Fruit fly (Drosophila melanogaster) whole organism, embryonic: ENCODE results near the gene tth.
A peak's percentile ranks its signal among the peaks of the same experiment; 100 is the strongest.

Source experiments
- Bgb ChIP-seq: fragments of 200-800 bp; sonication (Bioruptor generic); IDR thresholded peaks from 2 replicates; pipeline ENCODE4 v1.3.6; 2022; ENCODE audit warnings: missing biosample characterization, missing genetic modification characterization; ENCODE audit not compliant: partially characterized antibody
- CG11247 ChIP-seq: fragments of 200-800 bp; sonication (Bioruptor generic); IDR thresholded peaks from 2 replicates; pipeline ENCODE4 v1.3.6; 2022; ENCODE audit warnings: missing biosample characterization, missing genetic modification characterization
- CG11723 ChIP-seq: fragments of 200-800 bp; sonication (Bioruptor generic); optimal IDR thresholded peaks from 2 replicates; lab custom pipeline; 2017; ENCODE audit warnings: missing biosample characterization, mild to moderate bottlenecking, missing genetic modification characterization
- CG12155 ChIP-seq: fragments of 200-800 bp; sonication (Bioruptor generic); optimal IDR thresholded peaks from 3 replicates; lab custom pipeline; 2016; ENCODE audit warnings: missing biosample characterization, missing genetic modification characterization
- CG12659 ChIP-seq: fragments of 200-800 bp; sonication (Bioruptor generic); optimal IDR thresholded peaks from 3 replicates; lab custom pipeline; 2017; ENCODE audit warnings: mild to moderate bottlenecking, missing biosample characterization, missing genetic modification reagents, missing genetic modification characterization
- CG13287 ChIP-seq: fragments of 200-800 bp; sonication (Bioruptor generic); IDR thresholded peaks from 2 replicates; pipeline ENCODE4 v1.3.6; 2022; ENCODE audit warnings: missing biosample characterization, missing genetic modification characterization; ENCODE audit not compliant: partially characterized antibody
- CG13624 ChIP-seq: fragments of 200-800 bp; sonication (Bioruptor generic); optimal IDR thresholded peaks from 2 replicates; lab custom pipeline; 2016; ENCODE audit warnings: missing biosample characterization, missing genetic modification characterization
- CG14860 ChIP-seq: fragments of 200-800 bp; sonication (Bioruptor generic); IDR thresholded peaks from 3 replicates; pipeline ENCODE4 v1.3.6; 2022; ENCODE audit warnings: missing biosample characterization, missing genetic modification characterization; ENCODE audit not compliant: partially characterized antibody
- CG1603 ChIP-seq: fragments of 200-800 bp; sonication (Bioruptor generic); optimal IDR thresholded peaks from 2 replicates; lab custom pipeline; 2019; ENCODE audit warnings: missing biosample characterization, mild to moderate bottlenecking, missing genetic modification characterization, moderate library complexity
- CG16813 ChIP-seq: fragments of 200-800 bp; sonication (Bioruptor generic); IDR thresholded peaks from 3 replicates; pipeline ENCODE4 v1.3.6; 2022; ENCODE audit warnings: missing biosample characterization, missing genetic modification characterization; ENCODE audit not compliant: partially characterized antibody
- CG16815 ChIP-seq: fragments of 200-800 bp; sonication (Bioruptor generic); optimal IDR thresholded peaks from 3 replicates; lab custom pipeline; 2017; ENCODE audit warnings: missing biosample characterization, mild to moderate bottlenecking, missing genetic modification characterization
- CG17186 ChIP-seq: fragments of 200-800 bp; sonication (Bioruptor generic); optimal IDR thresholded peaks from 3 replicates; lab custom pipeline; 2017; ENCODE audit warnings: missing biosample characterization, missing genetic modification reagents, missing genetic modification characterization
- CG17829 ChIP-seq: fragments of 200-800 bp; optimal IDR thresholded peaks from 2 replicates; lab custom pipeline; 2019; ENCODE audit warnings: missing biosample characterization, mild to moderate bottlenecking, missing genetic modification characterization, moderate library complexity
- CG18619 ChIP-seq: fragments of 200-800 bp; sonication (Bioruptor generic); optimal IDR thresholded peaks from 3 replicates; lab custom pipeline; 2017; ENCODE audit warnings: missing biosample characterization, mild to moderate bottlenecking, missing genetic modification characterization
- CG2116 ChIP-seq: fragments of 200-800 bp; sonication (Bioruptor generic); optimal IDR thresholded peaks from 3 replicates; lab custom pipeline; 2018; ENCODE audit warnings: missing biosample characterization, mild to moderate bottlenecking, missing genetic modification characterization
- CG2712 ChIP-seq: fragments of 200-800 bp; optimal IDR thresholded peaks from 3 replicates; lab custom pipeline; 2019; ENCODE audit warnings: missing biosample characterization, mild to moderate bottlenecking, missing genetic modification characterization, moderate library complexity
- CG34224 ChIP-seq: fragments of 200-800 bp; sonication (Bioruptor generic); IDR thresholded peaks from 3 replicates; pipeline ENCODE4 v1.3.6; 2022; ENCODE audit warnings: missing biosample characterization, missing genetic modification characterization; ENCODE audit not compliant: partially characterized antibody
- CG3847 ChIP-seq: fragments of 200-800 bp; sonication (Bioruptor generic); IDR thresholded peaks from 2 replicates; pipeline ENCODE4 v1.3.6; 2022; ENCODE audit warnings: missing biosample characterization, missing genetic modification characterization
- CG9797 ChIP-seq: fragments of 200-800 bp; sonication (Bioruptor generic); optimal IDR thresholded peaks from 3 replicates; lab custom pipeline; 2018; ENCODE audit warnings: missing biosample characterization, mild to moderate bottlenecking, missing genetic modification characterization
- Dll ChIP-seq: fragments of 200-800 bp; sonication (Bioruptor generic); IDR thresholded peaks from 4 replicates; pipeline ENCODE4 v1.3.6; 2022; ENCODE audit warnings: missing biosample characterization, missing genetic modification characterization; ENCODE audit not compliant: partially characterized antibody
- Doc3 ChIP-seq: fragments of 200-800 bp; sonication (Bioruptor generic); IDR thresholded peaks from 3 replicates; pipeline ENCODE4 v1.3.6; 2022; ENCODE audit warnings: missing biosample characterization, missing genetic modification characterization; ENCODE audit not compliant: partially characterized antibody
- Dref ChIP-seq: fragments of 200-800 bp; sonication (Bioruptor generic); IDR thresholded peaks from 2 replicates; pipeline ENCODE4 v1.3.6; 2022; ENCODE audit warnings: missing biosample characterization, missing genetic modification characterization
- E2f2 ChIP-seq: fragments of 200-800 bp; sonication (Bioruptor generic); IDR thresholded peaks from 2 replicates; pipeline ENCODE4 v1.3.6; 2022; ENCODE audit warnings: missing biosample characterization, missing genetic modification characterization
- Ets97D ChIP-seq: fragments of 200-800 bp; sonication (Bioruptor generic); optimal IDR thresholded peaks from 3 replicates; lab custom pipeline; 2016; ENCODE audit warnings: missing biosample characterization, missing genetic modification characterization
- Fer3 ChIP-seq: fragments of 200-800 bp; sonication (Bioruptor generic); optimal IDR thresholded peaks from 2 replicates; lab custom pipeline; 2018; ENCODE audit warnings: missing biosample characterization, mild to moderate bottlenecking, missing genetic modification characterization, moderate library complexity
- HLH4C ChIP-seq: fragments of 200-800 bp; sonication (Bioruptor generic); IDR thresholded peaks from 3 replicates; pipeline ENCODE4 v1.3.6; 2022; ENCODE audit warnings: missing biosample characterization, missing genetic modification characterization; ENCODE audit not compliant: partially characterized antibody
- HmgD ChIP-seq: fragments of 200-800 bp; sonication (Bioruptor generic); optimal IDR thresholded peaks from 3 replicates; lab custom pipeline; 2016; ENCODE audit warnings: missing biosample characterization, missing genetic modification characterization
- HmgZ ChIP-seq: fragments of 200-800 bp; sonication (Bioruptor generic); optimal IDR thresholded peaks from 2 replicates; lab custom pipeline; 2018; ENCODE audit warnings: missing biosample characterization, mild to moderate bottlenecking, missing genetic modification characterization
- Hr78 ChIP-seq, 2 experiments: fragments of 200-800 bp in 1 of 2; fragments of >200 bp in 1 of 2; sonication (Bioruptor generic) in 1 of 2; optimal IDR thresholded peaks; 2 replicates each; lab custom pipeline; 2017 to 2019; ENCODE audit warnings: missing biosample characterization in 2 of 2, missing genetic modification characterization in 2 of 2, mild to moderate bottlenecking in 1 of 2, moderate library complexity in 1 of 2
- Kr ChIP-seq: fragments of 200-800 bp; sonication (Bioruptor generic); optimal IDR thresholded peaks from 2 replicates; lab custom pipeline; 2017; ENCODE audit warnings: missing biosample characterization, mild to moderate bottlenecking, missing genetic modification characterization
- MBD-R2 ChIP-seq: fragments of 200-800 bp; sonication (Bioruptor generic); IDR thresholded peaks from 2 replicates; pipeline ENCODE4 v1.3.6; 2022; ENCODE audit warnings: missing biosample characterization, missing genetic modification characterization
- MESR4 ChIP-seq: fragments of 200-800 bp; sonication (Bioruptor generic); optimal IDR thresholded peaks from 2 replicates; lab custom pipeline; 2018; ENCODE audit warnings: missing biosample characterization, mild to moderate bottlenecking, missing genetic modification characterization, moderate library complexity
- Med ChIP-seq: fragments of 200-800 bp; sonication (Bioruptor generic); peaks from one replicate; lab custom pipeline; 2016; ENCODE audit warnings: missing biosample characterization, missing genetic modification characterization, mild to moderate bottlenecking, inconsistent platforms, moderate library complexity
- Opbp ChIP-seq: fragments of 200-800 bp; sonication (Bioruptor generic); IDR thresholded peaks from 3 replicates; pipeline ENCODE4 v1.3.6; 2022; ENCODE audit warnings: missing biosample characterization, missing genetic modification characterization; ENCODE audit not compliant: partially characterized antibody
- Sin3A ChIP-seq: fragments of >200 bp; optimal IDR thresholded peaks from 2 replicates; lab custom pipeline; 2018
- Spps ChIP-seq: fragments of 200-800 bp; sonication (Bioruptor generic); optimal IDR thresholded peaks from 2 replicates; lab custom pipeline; 2018; ENCODE audit warnings: missing biosample characterization, mild to moderate bottlenecking, missing genetic modification characterization
- YL-1 ChIP-seq: fragments of 200-800 bp; sonication (Bioruptor generic); optimal IDR thresholded peaks from 3 replicates; lab custom pipeline; 2017; ENCODE audit warnings: missing biosample characterization, mild to moderate bottlenecking, missing genetic modification characterization
- gfzf ChIP-seq: fragments of 200-800 bp; sonication (Bioruptor generic); optimal IDR thresholded peaks from 2 replicates; lab custom pipeline; 2016; ENCODE audit warnings: missing biosample characterization, mild to moderate bottlenecking, missing genetic modification characterization, moderate library complexity
- knrl ChIP-seq: fragments of 200-800 bp; sonication (Bioruptor generic); IDR thresholded peaks from 3 replicates; pipeline ENCODE4 v1.3.6; 2022; ENCODE audit warnings: missing biosample characterization, missing genetic modification characterization; ENCODE audit not compliant: partially characterized antibody
- lilli ChIP-seq: fragments of 200-800 bp; sonication (Bioruptor generic); optimal IDR thresholded peaks from 3 replicates; lab custom pipeline; 2016; ENCODE audit warnings: missing biosample characterization, missing genetic modification characterization
- mld ChIP-seq: fragments of 200-800 bp; sonication (Bioruptor generic); IDR thresholded peaks from 3 replicates; pipeline ENCODE4 v1.3.6; 2022; ENCODE audit warnings: missing biosample characterization, missing genetic modification characterization; ENCODE audit not compliant: partially characterized antibody
- nmo ChIP-seq: fragments of 200-800 bp; sonication (Bioruptor generic); optimal IDR thresholded peaks from 2 replicates; lab custom pipeline; 2018; ENCODE audit warnings: missing biosample characterization, mild to moderate bottlenecking, missing genetic modification characterization, moderate library complexity
- pzg ChIP-seq: fragments of 200-800 bp; sonication (Bioruptor generic); optimal IDR thresholded peaks from 3 replicates; lab custom pipeline; 2018; ENCODE audit warnings: missing biosample characterization, mild to moderate bottlenecking, missing genetic modification characterization, moderate library complexity
- sens ChIP-seq: fragments of 200-800 bp; sonication (Bioruptor generic); peaks from one replicate; lab custom pipeline; 2016; ENCODE audit warnings: missing biosample characterization, missing genetic modification characterization
- trem ChIP-seq: fragments of 200-800 bp; optimal IDR thresholded peaks from 3 replicates; lab custom pipeline; 2019; ENCODE audit warnings: missing biosample characterization, mild to moderate bottlenecking, missing genetic modification characterization, moderate library complexity
- vnd ChIP-seq: fragments of 200-800 bp; sonication (Bioruptor generic); IDR thresholded peaks from 3 replicates; pipeline ENCODE4 v1.3.6; 2022; ENCODE audit warnings: missing biosample characterization, missing genetic modification characterization; ENCODE audit not compliant: partially characterized antibody
- vvl ChIP-seq: fragments of 200-800 bp; sonication (Bioruptor generic); IDR thresholded peaks from 2 replicates; pipeline ENCODE4 v1.3.6; 2022; ENCODE audit warnings: missing biosample characterization, missing genetic modification characterization
- zen2 ChIP-seq: fragments of 200-800 bp; sonication (Bioruptor generic); IDR thresholded peaks from 3 replicates; pipeline ENCODE4 v1.3.6; 2022; ENCODE audit warnings: missing biosample characterization, missing genetic modification characterization; ENCODE audit not compliant: partially characterized antibody

The tth gene

dm6 chrX:13611884-13612283 is 4.5 kb downstream of the tth start, which contains the start of the genes Ndc80 and BthD (continued):
- peak; percentile 54; the same call in 1 of the 3 replicates for TF ChIP-seq vnd (GFP tag; lab: Robert Waterston, UW)
- peak; percentile 61; the same call in 2 of the 3 replicates for TF ChIP-seq CG16813
- 0 out of 2 replicates have a peak, but pooled peaks have one; percentile 13 for TF ChIP-seq vvl (GFP tag; lab: Robert Waterston, UW)
- no peak for TF ChIP-seq CG11723 (GFP tag; lab: Kevin White, UChicago)
- TF ChIP-seq CG11247 (GFP tag; lab: Robert Waterston, UW): no peak
- TF ChIP-seq E2f2 (GFP tag; lab: Robert Waterston, UW): peak; percentile 97
- 0 out of 3 replicates have a peak, but pooled peaks have one; percentile 47 for TF ChIP-seq mld (GFP tag; lab: Robert Waterston, UW)
- TF ChIP-seq Doc3 (GFP tag; lab: Robert Waterston, UW): 0 out of 3 replicates have a peak, but pooled peaks have one; percentile 20
- no peak for TF ChIP-seq CG17829 (tag; lab: Kevin White, UChicago)
- peak; percentile 55; the same call in 2 of the 3 replicates for TF ChIP-seq HLH4C (GFP tag; lab: Robert Waterston, UW)
- TF ChIP-seq CG9797 (GFP tag; lab: Kevin White, UChicago): peak; percentile 23
- peak; percentile 26 for TF ChIP-seq MESR4
- peak; percentile 87 for TF ChIP-seq CG2116
- TF ChIP-seq trem: peak; percentile 30
- no peak for TF ChIP-seq Fer3 (tag; lab: Kevin White, UChicago)
- peak; percentile 56 for TF ChIP-seq knrl
- no peak for TF ChIP-seq CG16815 (GFP tag; lab: Kevin White, UChicago)
- TF ChIP-seq MBD-R2 (GFP tag; lab: Robert Waterston, UW): peak; percentile 77
- TF ChIP-seq Med (GFP tag; lab: Kevin White, UChicago): peak; percentile 79
- no peak for TF ChIP-seq CG12155 (GFP tag; lab: Kevin White, UChicago)
- TF ChIP-seq pzg (GFP tag; lab: Kevin White, UChicago): peak; percentile 85
- no peak for TF ChIP-seq CG18619
- TF ChIP-seq YL-1: peak; percentile 43
- no peak for TF ChIP-seq CG2712 (tag; lab: Kevin White, UChicago)
- peak; percentile 93 for TF ChIP-seq Dref
- TF ChIP-seq HmgD: peak; percentile 10
- no peak for TF ChIP-seq Kr (GFP tag; lab: Kevin White, UChicago)
- no peak for TF ChIP-seq Spps (tag; lab: Kevin White, UChicago)
- peak; percentile 72 for TF ChIP-seq Bgb (GFP tag; lab: Robert Waterston, UW)
- TF ChIP-seq Hr78 (GFP tag; optimal IDR thresholded peaks at IDR 0.05; lab: Kevin White, UChicago): no peak
- peak; percentile 24 for TF ChIP-seq HmgZ (tag; lab: Kevin White, UChicago)
- peak; percentile 70 for TF ChIP-seq CG34224 (GFP tag; lab: Robert Waterston, UW)
- peak; percentile 63; the same call in 3 of the 4 replicates for TF ChIP-seq Dll
- TF ChIP-seq sens: peak; percentile 73
- peak; percentile 59; the same call in 1 of the 3 replicates for TF ChIP-seq Opbp (GFP tag; lab: Robert Waterston, UW)
- peak; percentile 75 for TF ChIP-seq CG13287 (GFP tag; lab: Robert Waterston, UW)
- peak; percentile 12 for TF ChIP-seq CG12659 (GFP tag; lab: Kevin White, UChicago)
- TF ChIP-seq lilli (GFP tag; lab: Kevin White, UChicago): no peak
- peak; percentile 14 for TF ChIP-seq nmo (GFP tag; lab: Kevin White, UChicago)
- TF ChIP-seq gfzf: peak; percentile 39
- peak; percentile 51 for TF ChIP-seq CG17186
- TF ChIP-seq Sin3A (lab: Kevin White, UChicago): peak; percentile 49
- peak; percentile 46; the same call in 1 of the 3 replicates for TF ChIP-seq CG14860
- peak; percentile 67 for TF ChIP-seq CG1603 (tag; lab: Kevin White, UChicago)
- TF ChIP-seq CG13624 (GFP tag; lab: Kevin White, UChicago): peak; percentile 48
- peak; percentile 47; the same call in 1 of the 2 replicates for TF ChIP-seq CG3847
- 0 out of 3 replicates have a peak, but pooled peaks have one; percentile 31 for TF ChIP-seq zen2 (GFP tag; lab: Robert Waterston, UW)
- TF ChIP-seq Ets97D (GFP tag; lab: Kevin White, UChicago): peak; percentile 24
